Fruit fly (Drosophila melanogaster) whole organism, pupa: ENCODE results near the gene CG11977.

ENCODE experiments used
- CG10348 ChIP-seq: fragments of 200-800 bp; sonication (Bioruptor generic); IDR thresholded peaks from 2 replicates; pipeline ENCODE4 v1.3.6; 2022; ENCODE audit warnings: missing biosample characterization, missing genetic modification characterization
- CG12605 ChIP-seq: fragments of 200-800 bp; sonication (Bioruptor generic); IDR thresholded peaks from 2 replicates; pipeline ENCODE4 v1.3.6; 2022; ENCODE audit warnings: missing biosample characterization, missing genetic modification characterization
- CG13204 ChIP-seq: fragments of 200-800 bp; sonication (Bioruptor generic); optimal IDR thresholded peaks from 2 replicates; lab custom pipeline; 2018; ENCODE audit warnings: missing biosample characterization, mild to moderate bottlenecking, missing genetic modification characterization, moderate library complexity
- CG32121 ChIP-seq: fragments of 200-800 bp; sonication (Bioruptor generic); IDR thresholded peaks from 2 replicates; pipeline ENCODE4 v1.3.6; 2022; ENCODE audit warnings: missing biosample characterization, missing genetic modification characterization
- CG4496 ChIP-seq: fragments of 200-800 bp; sonication (Bioruptor generic); IDR thresholded peaks from 3 replicates; pipeline ENCODE4 v1.3.6; 2022; ENCODE audit warnings: missing biosample characterization, missing genetic modification characterization
- CG8301 ChIP-seq: fragments of 200-800 bp; sonication (Bioruptor generic); optimal IDR thresholded peaks from 2 replicates; lab custom pipeline; 2018; ENCODE audit warnings: missing biosample characterization, mild to moderate bottlenecking, missing genetic modification characterization
- EcR ChIP-seq: fragments of 200-800 bp; sonication (Bioruptor generic); optimal IDR thresholded peaks from 3 replicates; lab custom pipeline; 2019; ENCODE audit warnings: missing biosample characterization, missing genetic modification characterization, mild to moderate bottlenecking, moderate library complexity, missing genetic modification reagents
- Ets98B ChIP-seq: fragments of 200-800 bp; sonication (Bioruptor generic); IDR thresholded peaks from 2 replicates; pipeline ENCODE4 v1.3.6; 2022; ENCODE audit warnings: missing biosample characterization, missing genetic modification characterization
- rn ChIP-seq: fragments of 200-800 bp; sonication (Bioruptor generic); IDR thresholded peaks from 2 replicates; pipeline ENCODE4 v1.3.6; 2022; ENCODE audit warnings: missing biosample characterization, missing genetic modification characterization

DNA sequence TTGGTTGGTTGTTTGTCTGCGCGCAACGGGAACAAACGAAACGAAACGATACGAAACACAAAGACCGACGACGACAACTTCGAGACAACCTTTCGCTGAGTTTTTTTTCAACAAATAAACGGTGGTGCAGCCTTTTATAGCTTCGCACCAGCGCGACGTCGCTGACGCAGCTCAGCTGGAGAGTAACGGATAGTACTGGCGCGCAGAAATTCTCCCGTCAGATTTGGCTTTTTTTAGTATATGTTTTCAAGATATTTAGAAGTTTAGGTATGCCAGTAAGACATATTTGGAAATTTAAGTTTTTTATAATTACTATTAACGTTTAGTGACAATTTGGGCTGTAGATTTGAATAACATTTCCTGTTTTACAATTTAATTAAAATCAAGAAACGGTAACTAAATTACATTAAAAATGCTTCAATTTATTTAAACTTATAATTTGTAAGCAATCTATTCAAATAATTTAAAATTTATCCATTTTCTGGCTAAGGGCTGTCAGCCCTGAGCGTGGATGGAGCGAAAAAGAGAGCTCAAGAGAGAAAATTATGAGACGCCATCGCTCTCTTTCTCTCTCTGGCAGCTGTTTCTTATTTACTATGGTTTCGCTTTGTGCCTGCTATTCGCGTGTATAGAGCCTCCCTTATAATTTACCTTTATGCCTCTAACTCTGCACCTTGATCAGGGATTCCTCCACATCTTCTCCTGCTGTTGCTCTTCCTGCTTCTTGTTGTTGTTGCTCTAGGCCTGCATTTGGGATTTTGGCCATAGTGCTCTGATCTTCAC is 36.3 kb downstream of the CG11977 start:
- 0 out of 2 replicates have a peak, but pooled peaks have one; percentile 16 for TF ChIP-seq CG10348
- peak; percentile 89 for TF ChIP-seq CG8301 (tag; lab: Kevin White, UChicago)
- TF ChIP-seq CG4496, result peak; percentile 67; the same call in 1 of the 3 replicates
- no peak; the same call in 1 of the 2 replicates for TF ChIP-seq Ets98B (GFP tag; lab: Robert Waterston, UW)
- TF ChIP-seq CG32121 (GFP tag; lab: Robert Waterston, UW), result peak; percentile 83
- no peak for TF ChIP-seq rn (GFP tag; lab: Robert Waterston, UW)
- TF ChIP-seq CG13204 (GFP tag; lab: Kevin White, UChicago), result peak; percentile 70
- TF ChIP-seq EcR (GFP tag; lab: Kevin White, UChicago), result peak; percentile 15
- 0 out of 2 replicates have a peak, but pooled peaks have one; percentile 18 for TF ChIP-seq CG12605 (GFP tag; lab: Robert Waterston, UW)
